Worm (Caenorhabditis elegans): ENCODE data around the gene C09G4.4.

ce11 chrIV:8519949-8520348 lies 7.2 kb downstream of the C09G4.4 start:
- TF ChIP-seq elt-1 (tag; optimal IDR thresholded peaks at IDR 0.05; ENCODE audit: borderline replicate concordance, insufficient read depth) (no peak), unc-39 (tag; optimal IDR thresholded peaks at IDR 0.05) (no peak), blmp-1 (tag; optimal IDR thresholded peaks at IDR 0.05) (no peak), nhr-12 (tag; optimal IDR thresholded peaks at IDR 0.05) (no peak), pha-4 (tag; optimal IDR thresholded peaks at IDR 0.05) (no peak), ztf-11 (tag; optimal IDR thresholded peaks at IDR 0.05) (no peak), snpc-4 (tag; optimal IDR thresholded peaks at IDR 0.05) (no peak), sptf-1 (tag; optimal IDR thresholded peaks at IDR 0.05) (no peak), lsy-2 (tag; optimal IDR thresholded peaks at IDR 0.05) (no peak), sem-2 (GFP tag; optimal IDR thresholded peaks at IDR 0.05) (no peak), nhr-76 (tag; optimal IDR thresholded peaks at IDR 0.05) (no peak)
